Fruit fly (Drosophila melanogaster): ENCODE results near the gene Hel25E.

Hel25E gene

dm6 chr2L:5550735-5551134, 8.6 kb upstream of the Hel25E start, which contains the start of gene CG14014:
TSS of gene CG14014 (minus strand) at chr2L:5550835.
- TF ChIP-seq lola (GFP tag; optimal IDR thresholded peaks at IDR 0.05) = no peak

- TF ChIP-seq CrebA (GFP tag; optimal IDR thresholded peaks at IDR 0.05; ENCODE audit: borderline replicate concordance) (no peak), lola (GFP tag; optimal IDR thresholded peaks at IDR 0.05) (no peak), rgr (GFP tag; optimal IDR thresholded peaks at IDR 0.05) (peak; percentile 67), tai (GFP tag; optimal IDR thresholded peaks at IDR 0.05) (no peak), brk (GFP tag; optimal IDR thresholded peaks at IDR 0.05) (no peak), usp (GFP tag; optimal IDR thresholded peaks at IDR 0.05) (no peak), Rel (GFP tag; optimal IDR thresholded peaks at IDR 0.05) (no peak), Rel (tag; optimal IDR thresholded peaks at IDR 0.05) (no peak), Dif (GFP tag; optimal IDR thresholded peaks at IDR 0.05; ENCODE audit: partially characterized antibody) (peak; percentile 13), sage (GFP tag; optimal IDR thresholded peaks at IDR 0.05) (no peak), Hnf4 (GFP tag; optimal IDR thresholded peaks at IDR 0.05) (no peak)
These were observed 5.2 kb upstream of the Hel25E start for dm6 chr2L:5547288-5547777.

- TF ChIP-seq N (GFP tag; optimal IDR thresholded peaks at IDR 0.05) (no peak), dsf (GFP tag; optimal IDR thresholded peaks at IDR 0.05; ENCODE audit: borderline replicate concordance) (no peak), Jra (GFP tag; optimal IDR thresholded peaks at IDR 0.05) (no peak), sage (GFP tag; optimal IDR thresholded peaks at IDR 0.05) (peak; percentile 12), ey (GFP tag; optimal IDR thresholded peaks at IDR 0.05) (peak; percentile 28), woc (GFP tag; optimal IDR thresholded peaks at IDR 0.05) (peak; percentile 71), CrebA (GFP tag; optimal IDR thresholded peaks at IDR 0.05; ENCODE audit: borderline replicate concordance) (no peak), sv (GFP tag; optimal IDR thresholded peaks at IDR 0.05) (peak; percentile 78), dl (GFP tag; optimal IDR thresholded peaks at IDR 0.05; ENCODE audit: insufficient read depth in 1 of 2, partially characterized antibody in 2 of 2) (peak in 1 of 2 experiments; percentile 18), tai (GFP tag; optimal IDR thresholded peaks at IDR 0.05) (no peak), Vsx2 (GFP tag; optimal IDR thresholded peaks at IDR 0.05; ENCODE audit: partially characterized antibody) (peak; percentile 56), rgr (GFP tag; optimal IDR thresholded peaks at IDR 0.05) (peak; percentile 31), OdsH (GFP tag; optimal IDR thresholded peaks at IDR 0.05) (peak; percentile 20), Hr78 (GFP tag; optimal IDR thresholded peaks at IDR 0.05) (no peak), brk (GFP tag; optimal IDR thresholded peaks at IDR 0.05) (peak; percentile 61), Sp1 (GFP tag; optimal IDR thresholded peaks at IDR 0.05) (no peak), Hr83 (GFP tag; optimal IDR thresholded peaks at IDR 0.05; ENCODE audit: poor library complexity, severe bottlenecking) (no peak), CG32264 (GFP tag; optimal IDR thresholded peaks at IDR 0.05) (no peak), HLH106 (tag; optimal IDR thresholded peaks at IDR 0.05) (peak; percentile 76), Rel (GFP tag; optimal IDR thresholded peaks at IDR 0.05) (no peak), Rel (tag; optimal IDR thresholded peaks at IDR 0.05) (no peak), pan (optimal IDR thresholded peaks at IDR 0.05) (no peak), jim (GFP tag; optimal IDR thresholded peaks at IDR 0.05) (no peak), Dif (GFP tag; optimal IDR thresholded peaks at IDR 0.05; ENCODE audit: partially characterized antibody) (no peak), Hnf4 (GFP tag; optimal IDR thresholded peaks at IDR 0.05) (peak; percentile 14), dmrt93B (GFP tag; optimal IDR thresholded peaks at IDR 0.05) (peak; percentile 61), fru (GFP tag; optimal IDR thresholded peaks at IDR 0.05) (peak; percentile 48), Mio (GFP tag; optimal IDR thresholded peaks at IDR 0.05) (no peak), psq (GFP tag; optimal IDR thresholded peaks at IDR 0.05) (peak; percentile 90), h (GFP tag; optimal IDR thresholded peaks at IDR 0.05) (peak; percentile 72), GATAd (GFP tag; optimal IDR thresholded peaks at IDR 0.05) (no peak), foxo (GFP tag; optimal IDR thresholded peaks at IDR 0.05) (peak in 1 of 2 experiments; percentile 70), br (GFP tag; optimal IDR thresholded peaks at IDR 0.05) (peak; percentile 26), usp (GFP tag; optimal IDR thresholded peaks at IDR 0.05) (no peak), Myc (optimal IDR thresholded peaks at IDR 0.05) (no peak), Dfd (GFP tag; optimal IDR thresholded peaks at IDR 0.05) (no peak), lola (GFP tag; optimal IDR thresholded peaks at IDR 0.05) (no peak), CG9705 (GFP tag; optimal IDR thresholded peaks at IDR 0.05) (peak; percentile 3), Abd-B (GFP tag; optimal IDR thresholded peaks at IDR 0.05) (no peak)
These were observed 4.6 kb upstream of the Hel25E start, which contains the start of gene Oscillin for dm6 chr2L:5546518-5547287. TSS of gene Oscillin (plus strand) at chr2L:5547086.

Measured in whole organism, wandering third instar larva.